Worm (Caenorhabditis elegans): ENCODE data around the gene dab-1.
A peak's percentile ranks its signal among the peaks of the same experiment; 100 is the strongest.

dab-1 gene

DNA sequence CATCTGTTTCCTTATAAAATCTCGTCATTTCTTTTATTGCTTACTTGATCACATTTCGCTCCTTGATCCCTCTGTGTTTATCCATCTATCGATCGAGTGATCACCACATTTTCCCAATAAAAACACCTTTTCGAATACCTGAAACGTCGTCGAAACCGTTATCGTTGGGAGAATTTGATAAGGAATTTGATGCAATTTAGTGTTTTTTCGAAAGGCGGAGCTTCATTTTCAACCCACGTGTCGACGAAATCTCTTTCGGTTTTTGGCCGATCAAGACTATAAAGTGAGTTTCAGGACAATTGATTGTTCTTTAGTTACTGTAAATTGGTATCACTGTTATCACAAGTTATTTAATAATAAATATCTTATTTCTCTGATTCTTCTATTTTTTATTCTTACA lies 42.4 kb downstream of the dab-1 start, which contains the start of gene srdh-1:
Gene srdh-1, plus strand, starts transcription at position 43 of the 400 bp plus-strand sequence.
- TF ChIP-seq mef-2 (tag; optimal IDR thresholded peaks at IDR 0.05) (no peak), alr-1 (tag; optimal IDR thresholded peaks at IDR 0.05; ENCODE audit: borderline replicate concordance) (no peak), ets-5 (GFP tag; IDR thresholded peaks at IDR 0.05) (no peak), lsy-2 (tag; optimal IDR thresholded peaks at IDR 0.05) (no peak), ceh-82 (tag; optimal IDR thresholded peaks at IDR 0.05) (no peak), ceh-63 (GFP tag; optimal IDR thresholded peaks at IDR 0.05) (no peak), blmp-1 (tag; optimal IDR thresholded peaks at IDR 0.05) (peak; percentile 46), egl-13 (tag; optimal IDR thresholded peaks at IDR 0.05) (no peak), nhr-71 (tag; optimal IDR thresholded peaks at IDR 0.05) (peak; percentile 35), mep-1 (tag; optimal IDR thresholded peaks at IDR 0.05) (no peak), efl-1 (optimal IDR thresholded peaks at IDR 0.05) (no peak), efl-1 (GFP tag; optimal IDR thresholded peaks at IDR 0.05 in 1 of 2) (peak in 1 of 2 experiments; percentile 51), sox-4 (tag; optimal IDR thresholded peaks at IDR 0.05) (no peak), lin-14 (GFP tag; optimal IDR thresholded peaks at IDR 0.05) (peak; percentile 27), elt-3 (tag; optimal IDR thresholded peaks at IDR 0.05) (peak in 4 of 6 experiments; percentile 40 to 71 (median 64)), pax-3 (tag; optimal IDR thresholded peaks at IDR 0.05) (no peak), unc-130 (tag; optimal IDR thresholded peaks at IDR 0.05) (no peak), nhr-20 (tag; optimal IDR thresholded peaks at IDR 0.05) (peak; percentile 33), nhr-85 (tag) (peak; percentile 81), dsc-1 (tag; optimal IDR thresholded peaks at IDR 0.05) (no peak), C34B4.2 (tag; optimal IDR thresholded peaks at IDR 0.05) (no peak), unc-30 (tag; optimal IDR thresholded peaks at IDR 0.05) (no peak), grh-1 (GFP tag; IDR thresholded peaks at IDR 0.05) (no peak), mdl-1 (tag; optimal IDR thresholded peaks at IDR 0.05) (peak in 1 of 2 experiments; percentile 16), fkh-4 (tag; optimal IDR thresholded peaks at IDR 0.05; ENCODE audit: borderline replicate concordance) (no peak), nhr-11 (tag; optimal IDR thresholded peaks at IDR 0.05) (no peak), nhr-90 (tag; optimal IDR thresholded peaks at IDR 0.05; ENCODE audit: poor library complexity) (no peak), lin-13 (GFP tag; optimal IDR thresholded peaks at IDR 0.05) (no peak)

DNA sequence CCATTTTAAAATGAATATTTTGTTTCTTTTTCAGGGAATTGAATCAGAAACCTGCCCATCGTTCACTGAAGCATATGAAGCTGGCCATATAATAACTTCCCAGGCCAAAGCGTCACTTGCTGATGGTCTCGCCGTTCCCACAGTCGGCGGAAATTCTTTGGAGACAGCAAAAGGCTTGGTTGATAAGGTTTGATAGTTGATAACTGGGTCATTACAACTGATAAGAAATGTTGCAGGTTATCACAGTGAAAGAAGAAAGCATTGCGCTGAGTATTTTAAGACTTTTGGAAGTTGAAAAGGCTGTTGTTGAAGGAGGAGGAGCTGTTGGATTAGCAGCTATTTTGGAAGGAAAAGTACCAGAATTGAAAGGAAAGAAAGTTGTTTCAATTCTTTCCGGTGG lies 44.4 kb downstream of the dab-1 start:
- TF ChIP-seq elt-2 (tag; optimal IDR thresholded peaks at IDR 0.05) (peak; percentile 73), efl-1 (optimal IDR thresholded peaks at IDR 0.05) (no peak), efl-1 (GFP tag; optimal IDR thresholded peaks at IDR 0.05 in 1 of 2) (peak in 1 of 2 experiments; percentile 45), unc-130 (tag; optimal IDR thresholded peaks at IDR 0.05) (no peak), lin-14 (GFP tag; optimal IDR thresholded peaks at IDR 0.05) (peak; percentile 16), elt-3 (tag; optimal IDR thresholded peaks at IDR 0.05) (peak in 1 of 6 experiments; percentile 17), nhr-77 (tag; optimal IDR thresholded peaks at IDR 0.05) (no peak), hlh-4 (tag; optimal IDR thresholded peaks at IDR 0.05) (no peak), blmp-1 (tag; optimal IDR thresholded peaks at IDR 0.05) (peak; percentile 33), pqm-1 (tag; optimal IDR thresholded peaks at IDR 0.05) (peak; percentile 8)

DNA sequence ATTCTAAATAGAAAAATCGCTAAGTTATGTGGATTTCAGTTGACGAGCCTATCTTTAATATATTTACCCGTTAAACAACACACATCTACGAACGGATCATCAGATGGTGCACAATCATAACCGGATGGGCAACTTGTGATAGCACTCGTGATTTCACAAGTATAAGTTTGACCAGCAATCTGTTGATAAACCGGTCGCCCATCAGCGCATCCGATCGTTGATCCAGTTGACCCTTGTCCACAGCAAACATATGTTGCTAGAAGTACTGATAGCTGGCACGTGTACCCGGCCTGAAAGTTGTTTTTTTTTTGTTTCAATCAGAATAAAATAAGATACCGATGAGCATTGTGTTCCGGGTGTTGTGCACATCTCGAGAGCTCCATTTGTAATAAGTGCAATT lies 45.5 kb downstream of the dab-1 start:
- peak; percentile 13 for TF ChIP-seq nhr-85 (tag)
- peak; percentile 37; the same call in 1 of the 2 replicates for TF ChIP-seq grh-1 (GFP tag; IDR thresholded peaks at IDR 0.05)
- peak in 1 of 2 experiments; percentile 1 for TF ChIP-seq lin-35 (GFP tag; optimal IDR thresholded peaks at IDR 0.05)
- peak; percentile 37 for TF ChIP-seq blmp-1 (tag; optimal IDR thresholded peaks at IDR 0.05)
- no peak for TF ChIP-seq dsc-1 (tag; optimal IDR thresholded peaks at IDR 0.05)

DNA sequence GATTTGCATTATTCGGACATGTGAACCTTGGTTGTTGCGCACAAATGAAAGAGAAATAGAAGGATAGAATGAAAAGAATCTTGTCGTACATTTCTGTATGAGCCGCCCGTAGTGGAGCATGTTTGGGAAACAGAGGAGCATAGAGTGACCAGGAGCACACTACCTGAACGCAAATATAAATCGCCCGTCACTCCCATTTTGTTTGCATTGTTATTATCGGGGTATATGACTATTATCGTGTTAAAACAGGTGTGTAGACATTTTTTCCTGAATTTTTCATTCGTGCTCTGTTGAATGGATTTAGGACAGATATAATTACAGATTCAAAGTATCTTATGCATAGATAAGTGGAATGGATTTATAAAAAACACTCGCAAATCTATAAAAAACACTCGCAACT lies 47.2 kb downstream of the dab-1 start, which contains the start of gene K01C8.2:
Gene K01C8.2, minus strand, starts transcription at position 101 of the 400 bp plus-strand sequence.
- TF ChIP-seq zip-4 (GFP tag; optimal IDR thresholded peaks at IDR 0.05) = no peak
- no peak for TF ChIP-seq nhr-76 (tag; optimal IDR thresholded peaks at IDR 0.05)
- no peak for TF ChIP-seq unc-30 (tag; optimal IDR thresholded peaks at IDR 0.05)
- TF ChIP-seq ztf-11 (tag; optimal IDR thresholded peaks at IDR 0.05) = no peak
- TF ChIP-seq nhr-19 (GFP tag; conservative IDR thresholded peaks at IDR 0.05) = no peak
